Worm (Caenorhabditis elegans) whole organism, young adult: ENCODE measurements around the gene fbxa-206.
"Not testable (repeated sequence)": the region's sequence is repeated elsewhere in the genome, so short reads cannot be mapped to it uniquely, and the experiment has no call there.

Experiments
- B0019.2 ChIP-seq: fragments of 200-800 bp; sonication (Bioruptor generic); conservative IDR thresholded peaks from 2 replicates; pipeline ENCODE4 v1.3.6; 2022; ENCODE audit warnings: missing genetic modification reagents, missing genetic modification characterization, missing compliant biosample characterization
- B0035.1 ChIP-seq: sonication (generic microtip); optimal IDR thresholded peaks from 2 replicates; lab custom pipeline; 2016; ENCODE audit warnings: missing genetic modification characterization, mild to moderate bottlenecking, missing compliant biosample characterization, missing genotype, missing genetic modification reagents
- B0336.3 ChIP-seq: fragments of 200-800 bp; sonication (Bioruptor generic); IDR thresholded peaks from 2 replicates; pipeline ENCODE4 v1.3.6; 2022; ENCODE audit warnings: missing genetic modification characterization, missing compliant biosample characterization
- F33H1.4 ChIP-seq: fragments of 200-800 bp; sonication (Bioruptor generic); IDR thresholded peaks from 2 replicates; pipeline ENCODE4 v1.3.6; 2022; ENCODE audit warnings: missing genetic modification reagents, missing genetic modification characterization, missing compliant biosample characterization
- F57C9.4 ChIP-seq: sonication (generic microtip); optimal IDR thresholded peaks from 2 replicates; lab custom pipeline; 2017; ENCODE audit warnings: mild to moderate bottlenecking, missing genetic modification characterization, missing compliant biosample characterization
- K11D2.4 ChIP-seq: fragments of 200-800 bp; sonication (Bioruptor generic); IDR thresholded peaks from 2 replicates; pipeline ENCODE4 v1.3.6; 2022; ENCODE audit warnings: missing genetic modification reagents, missing genetic modification characterization, missing compliant biosample characterization
- T26A5.8 ChIP-seq: sonication (generic microtip); optimal IDR thresholded peaks from 2 replicates; lab custom pipeline; 2016; ENCODE audit warnings: missing genetic modification characterization, missing compliant biosample characterization
- Y67H2A.10 ChIP-seq: fragments of 200-800 bp; sonication (Bioruptor generic); conservative IDR thresholded peaks from 2 replicates; pipeline ENCODE4 v1.3.6; 2022; ENCODE audit warnings: missing genetic modification reagents, missing genetic modification characterization, missing compliant biosample characterization
- Y79H2A.3 ChIP-seq: fragments of 200-800 bp; sonication (Bioruptor generic); conservative IDR thresholded peaks from 2 replicates; pipeline ENCODE4 v1.3.6; 2022; ENCODE audit warnings: missing genetic modification reagents, missing genetic modification characterization, missing compliant biosample characterization
- ZK185.1 ChIP-seq: sonication (generic microtip); optimal IDR thresholded peaks from 2 replicates; lab custom pipeline; 2016; ENCODE audit warnings: mild to moderate bottlenecking, missing genetic modification characterization, missing compliant biosample characterization; ENCODE audit not compliant: poor library complexity, severe bottlenecking
- aptf-2 ChIP-seq: fragments of 200-800 bp; sonication (Bioruptor generic); conservative IDR thresholded peaks from 2 replicates; pipeline ENCODE4 v1.3.6; 2022; ENCODE audit warnings: missing genetic modification reagents, missing genetic modification characterization, missing compliant biosample characterization
- attf-6 ChIP-seq: fragments of 200-800 bp; sonication (Bioruptor generic); IDR thresholded peaks from 2 replicates; pipeline ENCODE4 v1.3.6; 2022; ENCODE audit warnings: missing genetic modification reagents, missing genetic modification characterization, missing compliant biosample characterization
- bed-1 ChIP-seq: fragments of 200-800 bp; sonication (Bioruptor generic); IDR thresholded peaks from 2 replicates; pipeline ENCODE4 v1.3.6; 2022; ENCODE audit warnings: missing genetic modification reagents, missing genetic modification characterization, missing compliant biosample characterization
- ccch-3 ChIP-seq: fragments of 200-800 bp; sonication (Bioruptor generic); optimal IDR thresholded peaks from 2 replicates; lab custom pipeline; 2018; ENCODE audit warnings: mild to moderate bottlenecking, missing genetic modification characterization, missing compliant biosample characterization
- cebp-2 ChIP-seq: fragments of 200-800 bp; sonication (Bioruptor generic); IDR thresholded peaks from 2 replicates; pipeline ENCODE4 v1.3.6; 2022; ENCODE audit warnings: missing genetic modification characterization, missing compliant biosample characterization
- ceh-27 ChIP-seq: fragments of 200-800 bp; sonication (Bioruptor generic); optimal IDR thresholded peaks from 2 replicates; lab custom pipeline; 2018; ENCODE audit warnings: mild to moderate bottlenecking, missing genetic modification characterization, moderate library complexity, missing compliant biosample characterization
- ceh-91 ChIP-seq: fragments of 200-800 bp; sonication (Bioruptor generic); IDR thresholded peaks from 2 replicates; pipeline ENCODE4 v1.3.6; 2022; ENCODE audit warnings: missing genetic modification reagents, missing genetic modification characterization, missing compliant biosample characterization
- dpl-1 ChIP-seq: fragments of 150-350 bp; optimal IDR thresholded peaks from 2 replicates; lab custom pipeline; 2014; ENCODE audit warnings: missing biosample characterization, missing genetic modification reagents, missing genetic modification characterization
- efl-1 ChIP-seq: fragments of 150-350 bp; optimal IDR thresholded peaks from 2 replicates; lab custom pipeline; 2014; ENCODE audit warnings: missing biosample characterization, missing genetic modification reagents, missing genetic modification characterization
- egl-18 ChIP-seq: fragments of 200-800 bp; sonication (Bioruptor generic); IDR thresholded peaks from 2 replicates; pipeline ENCODE4 v1.3.6; 2022; ENCODE audit warnings: missing genetic modification reagents, missing genetic modification characterization, missing compliant biosample characterization
- ets-4 ChIP-seq: fragments of 200-800 bp; sonication (Bioruptor generic); optimal IDR thresholded peaks from 2 replicates; lab custom pipeline; 2018; ENCODE audit warnings: mild to moderate bottlenecking, missing genetic modification characterization, missing compliant biosample characterization
- lin-35 ChIP-seq, 3 experiments: fragments of 150-350 bp in 2 of 3; sonication (generic microtip) in 1 of 3; optimal IDR thresholded peaks; 2 replicates each; lab custom pipeline; 2014 to 2018; ENCODE audit warnings: missing biosample characterization in 3 of 3, missing genetic modification characterization in 3 of 3, missing genetic modification reagents in 3 of 3
- madf-3 ChIP-seq: fragments of 200-800 bp; sonication (Bioruptor generic); IDR thresholded peaks from 2 replicates; pipeline ENCODE4 v1.3.6; 2022; ENCODE audit warnings: missing genetic modification reagents, missing genetic modification characterization, missing compliant biosample characterization
- madf-6 ChIP-seq: fragments of 200-800 bp; sonication (Bioruptor generic); IDR thresholded peaks from 2 replicates; pipeline ENCODE4 v1.3.6; 2022; ENCODE audit warnings: missing genetic modification reagents, missing genetic modification characterization, missing compliant biosample characterization
- madf-8 ChIP-seq: fragments of 200-800 bp; sonication (Bioruptor generic); conservative IDR thresholded peaks from 2 replicates; pipeline ENCODE4 v1.3.6; 2022; ENCODE audit warnings: missing genetic modification reagents, missing genetic modification characterization, missing compliant biosample characterization
- mcd-1 ChIP-seq: fragments of 200-800 bp; sonication (Bioruptor generic); IDR thresholded peaks from 2 replicates; pipeline ENCODE4 v1.3.6; 2022; ENCODE audit warnings: missing genetic modification reagents, missing genetic modification characterization, missing compliant biosample characterization
- mes-4 ChIP-seq: sonication (generic microtip); optimal IDR thresholded peaks from 2 replicates; lab custom pipeline; 2016; ENCODE audit warnings: missing genotype, missing genetic modification characterization, missing compliant biosample characterization
- nhr-179 ChIP-seq: sonication (generic microtip); optimal IDR thresholded peaks from 2 replicates; lab custom pipeline; 2016; ENCODE audit warnings: mild to moderate bottlenecking, missing genetic modification characterization, missing compliant biosample characterization
- pbrm-1 ChIP-seq: fragments of 200-800 bp; sonication (Bioruptor generic); IDR thresholded peaks from 2 replicates; pipeline ENCODE4 v1.3.6; 2022; ENCODE audit warnings: missing genetic modification reagents, missing genetic modification characterization, missing compliant biosample characterization
- pha-4 ChIP-seq: fragments of 150-350 bp; sonication (generic microtip); optimal IDR thresholded peaks from 2 replicates; lab custom pipeline; 2014; ENCODE audit warnings: missing biosample characterization, missing genetic modification reagents, missing genetic modification characterization
- snpc-4 ChIP-seq, 5 experiments: fragments of 150-350 bp in 1 of 5; sonication (generic microtip) in 4 of 5; optimal IDR thresholded peaks; 2 replicates each; lab custom pipeline; 2014 to 2018; ENCODE audit warnings: missing genetic modification characterization in 5 of 5, missing biosample characterization in 3 of 5, antibody characterized with exemption in 2 of 5, mild to moderate bottlenecking in 2 of 5, missing compliant biosample characterization in 2 of 5, missing genotype in 2 of 5, moderate library complexity in 2 of 5, missing genetic modification reagents in 1 of 5
- somi-1 ChIP-seq: fragments of 200-800 bp; sonication (Bioruptor generic); optimal IDR thresholded peaks from 2 replicates; lab custom pipeline; 2018; ENCODE audit warnings: mild to moderate bottlenecking, missing genetic modification characterization, missing compliant biosample characterization
- sptf-2 ChIP-seq: fragments of 200-800 bp; sonication (Bioruptor generic); optimal IDR thresholded peaks from 2 replicates; lab custom pipeline; 2018; ENCODE audit warnings: mild to moderate bottlenecking, missing genetic modification characterization, missing compliant biosample characterization
- xnd-1 ChIP-seq: sonication (generic microtip); optimal IDR thresholded peaks from 2 replicates; lab custom pipeline; 2016; ENCODE audit warnings: missing genotype, missing genetic modification reagents, missing genetic modification characterization, missing compliant biosample characterization
- zim-3 ChIP-seq: sonication (generic microtip); optimal IDR thresholded peaks from 2 replicates; lab custom pipeline; 2017; ENCODE audit warnings: mild to moderate bottlenecking, missing genetic modification characterization, moderate library complexity, missing compliant biosample characterization
- ztf-18 ChIP-seq: sonication (generic microtip); optimal IDR thresholded peaks from 2 replicates; lab custom pipeline; 2016; ENCODE audit warnings: missing genotype, mild to moderate bottlenecking, missing genetic modification characterization, missing compliant biosample characterization
- ztf-22 ChIP-seq: fragments of 200-800 bp; sonication (Bioruptor generic); optimal IDR thresholded peaks from 2 replicates; lab custom pipeline; 2018; ENCODE audit warnings: mild to moderate bottlenecking, missing genetic modification characterization, moderate library complexity, missing compliant biosample characterization
- ztf-3 ChIP-seq: fragments of 200-800 bp; sonication (Bioruptor generic); optimal IDR thresholded peaks from 2 replicates; lab custom pipeline; 2018; ENCODE audit warnings: mild to moderate bottlenecking, missing genetic modification characterization, missing compliant biosample characterization

The fbxa-206 gene

ce11 chrV:16951504-16951903 is 33.2 kb upstream of the fbxa-206 start, which contains the start of gene clec-238:
TSS of gene clec-238 (plus strand) at chrV:16951804.
- TF ChIP-seq nhr-179 (tag; lab: Kevin White, UChicago) (no peak), egl-18 (no peak), bed-1 (no peak), lin-35 (GFP tag; optimal IDR thresholded peaks at IDR 0.05; lab: Kevin White, UChicago) (no peak), madf-3 (no peak), ZK185.1 (tag; lab: Kevin White, UChicago) (no peak), B0336.3 (no peak), pbrm-1 (no peak), cebp-2 (GFP tag; lab: Robert Waterston, UW) (no peak), mes-4 (no peak), ceh-91 (GFP tag; lab: Robert Waterston, UW) (no peak), ceh-27 (GFP tag; lab: Kevin White, UChicago) (no peak), sptf-2 (GFP tag; lab: Kevin White, UChicago) (no peak), ets-4 (no peak), F57C9.4 (tag; lab: Kevin White, UChicago) (no peak), somi-1 (GFP tag; lab: Kevin White, UChicago) (no peak), T26A5.8 (no peak), zim-3 (no peak)
- TF ChIP-seq, all 124 proteins: peak for 0

DNA sequence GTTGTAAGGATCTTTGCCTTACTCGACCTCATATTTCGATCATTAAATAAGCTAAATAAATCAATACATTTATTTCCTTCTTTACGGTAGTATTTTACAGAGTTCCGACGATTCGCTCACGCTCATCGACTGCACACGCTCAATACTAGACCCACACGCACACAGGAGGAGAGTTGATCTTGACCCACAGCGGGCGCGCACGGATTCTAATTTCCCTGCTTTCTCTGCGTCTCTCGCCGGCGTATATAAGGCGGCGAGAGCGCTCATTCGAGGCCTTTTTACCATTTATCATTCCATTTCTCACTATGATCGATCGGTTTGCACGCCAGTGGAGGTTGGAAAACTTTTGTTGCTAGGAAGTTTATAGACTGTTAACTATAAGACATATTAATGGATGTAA is 31.8 kb upstream of the fbxa-206 start:
- TF ChIP-seq pbrm-1 (no peak), K11D2.4 (GFP tag; lab: Robert Waterston, UW) (no peak), Y67H2A.10 (GFP tag; lab: Robert Waterston, UW) (no peak), ztf-18 (tag; lab: Kevin White, UChicago) (no peak), F33H1.4 (no peak), madf-6 (peak; percentile 90), Y79H2A.3 (no peak), efl-1 (GFP tag; lab: Kevin White, UChicago) (peak; percentile 79), nhr-179 (tag; lab: Kevin White, UChicago) (no peak), snpc-4 (GFP tag; optimal IDR thresholded peaks at IDR 0.05; lab: Kevin White, UChicago) (no peak), snpc-4 (tag; optimal IDR thresholded peaks at IDR 0.05; lab: Kevin White, UChicago) (peak in 1 of 4 experiments; percentile 40), mcd-1 (GFP tag; lab: Robert Waterston, UW) (no peak), ztf-3 (GFP tag; lab: Kevin White, UChicago) (no peak), ccch-3 (GFP tag; lab: Kevin White, UChicago) (no peak), ztf-22 (GFP tag; lab: Kevin White, UChicago) (no peak), madf-8 (peak; percentile 78), pha-4 (tag; lab: Kevin White, UChicago) (no peak), madf-3 (0 out of 2 replicates have a peak, but pooled peaks have one; percentile 42), somi-1 (GFP tag; lab: Kevin White, UChicago) (no peak), attf-6 (GFP tag; lab: Robert Waterston, UW) (peak; percentile 78), aptf-2 (no peak), dpl-1 (GFP tag; lab: Kevin White, UChicago) (peak; percentile 38), xnd-1 (tag; lab: Kevin White, UChicago) (peak; percentile 84)

ce11 chrV:16949609-16950008 is 31.3 kb upstream of the fbxa-206 start, which contains the start of gene fbxa-111:
TSS of gene fbxa-111 (minus strand) at chrV:16949709.
- not testable (repeated sequence) for TF ChIP-seq B0035.1; snpc-4 (GFP tag; optimal IDR thresholded peaks at IDR 0.05; lab: Kevin White, UChicago); snpc-4 (tag; optimal IDR thresholded peaks at IDR 0.05; lab: Kevin White, UChicago); B0019.2 (GFP tag; lab: Robert Waterston, UW)
- TF ChIP-seq, all 124 proteins: peak for 0; not testable (repeated sequence) for 124
